Fruit fly (Drosophila melanogaster) whole organism, embryonic: ENCODE data around the gene trbd.
A peak's percentile ranks its signal among the peaks of the same experiment; 100 is the strongest.

Experiments used
- Adf1 ChIP-seq: fragments of 200-800 bp; sonication (Bioruptor generic); IDR thresholded peaks from 2 replicates; pipeline ENCODE4 v1.3.6; 2022; ENCODE audit warnings: missing biosample characterization, missing genetic modification characterization
- CG10209 ChIP-seq: fragments of 200-800 bp; sonication (Bioruptor generic); optimal IDR thresholded peaks from 3 replicates; lab custom pipeline; 2017; ENCODE audit warnings: missing biosample characterization, mild to moderate bottlenecking, missing genetic modification characterization, missing genetic modification reagents
- CG11560 ChIP-seq: fragments of 200-800 bp; sonication (Bioruptor generic); IDR thresholded peaks from 3 replicates; pipeline ENCODE4 v1.3.6; 2022; ENCODE audit warnings: missing biosample characterization, missing genetic modification characterization
- CG14860 ChIP-seq: fragments of 200-800 bp; sonication (Bioruptor generic); IDR thresholded peaks from 3 replicates; pipeline ENCODE4 v1.3.6; 2022; ENCODE audit warnings: missing biosample characterization, missing genetic modification characterization; ENCODE audit not compliant: partially characterized antibody
- CG15011 ChIP-seq: fragments of 200-800 bp; sonication (Bioruptor generic); optimal IDR thresholded peaks from 3 replicates; lab custom pipeline; 2018; ENCODE audit warnings: missing biosample characterization, mild to moderate bottlenecking, missing genetic modification characterization
- CG15696 ChIP-seq: fragments of 200-800 bp; sonication (Bioruptor generic); optimal IDR thresholded peaks from 2 replicates; lab custom pipeline; 2019; ENCODE audit warnings: missing biosample characterization, mild to moderate bottlenecking, missing genetic modification characterization, moderate library complexity
- CG1647 ChIP-seq: fragments of 200-800 bp; sonication (Bioruptor generic); optimal IDR thresholded peaks from 3 replicates; lab custom pipeline; 2016; ENCODE audit warnings: missing biosample characterization, missing genetic modification characterization
- CG16779 ChIP-seq: fragments of 200-800 bp; sonication (Bioruptor generic); IDR thresholded peaks from 2 replicates; pipeline ENCODE4 v1.3.6; 2022; ENCODE audit warnings: missing biosample characterization, missing genetic modification characterization
- CG2129 ChIP-seq: fragments of 200-800 bp; sonication (Bioruptor generic); IDR thresholded peaks from 2 replicates; pipeline ENCODE4 v1.3.6; 2022; ENCODE audit warnings: missing biosample characterization, missing genetic modification characterization; ENCODE audit not compliant: partially characterized antibody
- CG31224 ChIP-seq: fragments of 200-800 bp; sonication (Bioruptor generic); IDR thresholded peaks from 2 replicates; pipeline ENCODE4 v1.3.6; 2022; ENCODE audit warnings: missing biosample characterization, missing genetic modification characterization
- CG34376 ChIP-seq: fragments of 200-800 bp; sonication (Bioruptor generic); optimal IDR thresholded peaks from 2 replicates; lab custom pipeline; 2018; ENCODE audit warnings: missing biosample characterization, mild to moderate bottlenecking, missing genetic modification characterization
- CG4617 ChIP-seq: fragments of 200-800 bp; sonication (Bioruptor generic); optimal IDR thresholded peaks from 3 replicates; lab custom pipeline; 2016; ENCODE audit warnings: missing biosample characterization, missing genetic modification characterization, borderline replicate concordance
- Doc3 ChIP-seq: fragments of 200-800 bp; sonication (Bioruptor generic); IDR thresholded peaks from 3 replicates; pipeline ENCODE4 v1.3.6; 2022; ENCODE audit warnings: missing biosample characterization, missing genetic modification characterization; ENCODE audit not compliant: partially characterized antibody
- E2f1 ChIP-seq: fragments of 200-800 bp; sonication (Bioruptor generic); IDR thresholded peaks from 2 replicates; pipeline ENCODE4 v1.3.6; 2022; ENCODE audit warnings: missing biosample characterization, missing genetic modification characterization
- E2f2 ChIP-seq: fragments of 200-800 bp; sonication (Bioruptor generic); IDR thresholded peaks from 2 replicates; pipeline ENCODE4 v1.3.6; 2022; ENCODE audit warnings: missing biosample characterization, missing genetic modification characterization
- Eip74EF ChIP-seq, 2 experiments: fragments of 200-800 bp in 1 of 2; fragments of >200 bp in 1 of 2; sonication (Bioruptor generic) in 1 of 2; optimal IDR thresholded peaks; 2 replicates each; lab custom pipeline; 2017 to 2019; ENCODE audit warnings: missing biosample characterization in 2 of 2, missing genetic modification characterization in 2 of 2, mild to moderate bottlenecking in 1 of 2, moderate library complexity in 1 of 2
- HLH4C ChIP-seq: fragments of 200-800 bp; sonication (Bioruptor generic); IDR thresholded peaks from 3 replicates; pipeline ENCODE4 v1.3.6; 2022; ENCODE audit warnings: missing biosample characterization, missing genetic modification characterization; ENCODE audit not compliant: partially characterized antibody
- Lhr ChIP-seq: fragments of 200-800 bp; sonication (Bioruptor generic); optimal IDR thresholded peaks from 3 replicates; lab custom pipeline; 2017; ENCODE audit warnings: mild to moderate bottlenecking, missing biosample characterization, missing genetic modification reagents, missing genetic modification characterization
- Max ChIP-seq: fragments of 200-800 bp; sonication (Bioruptor generic); optimal IDR thresholded peaks from 2 replicates; lab custom pipeline; 2016; ENCODE audit warnings: missing biosample characterization, mild to moderate bottlenecking, missing genetic modification characterization
- Med ChIP-seq: fragments of 200-800 bp; sonication (Bioruptor generic); peaks from one replicate; lab custom pipeline; 2016; ENCODE audit warnings: missing biosample characterization, missing genetic modification characterization, mild to moderate bottlenecking, inconsistent platforms, moderate library complexity
- Nf-YA ChIP-seq: fragments of 200-800 bp; sonication (Bioruptor generic); IDR thresholded peaks from 2 replicates; pipeline ENCODE4 v1.3.6; 2022; ENCODE audit warnings: missing biosample characterization, missing genetic modification characterization
- Sin3A ChIP-seq: fragments of >200 bp; optimal IDR thresholded peaks from 2 replicates; lab custom pipeline; 2018
- Spps ChIP-seq: fragments of 200-800 bp; sonication (Bioruptor generic); optimal IDR thresholded peaks from 2 replicates; lab custom pipeline; 2018; ENCODE audit warnings: missing biosample characterization, mild to moderate bottlenecking, missing genetic modification characterization
- Sry-δ ChIP-seq: fragments of 200-800 bp; sonication (Bioruptor generic); optimal IDR thresholded peaks from 2 replicates; lab custom pipeline; 2016; ENCODE audit warnings: missing biosample characterization, missing genetic modification characterization
- ato ChIP-seq: fragments of 200-800 bp; sonication (Bioruptor generic); IDR thresholded peaks from 2 replicates; pipeline ENCODE4 v1.3.6; 2022; ENCODE audit warnings: missing biosample characterization, missing genetic modification characterization; ENCODE audit not compliant: partially characterized antibody
- cad ChIP-seq: fragments of >200 bp; optimal IDR thresholded peaks from 2 replicates; lab custom pipeline; 2017; ENCODE audit warnings: missing biosample characterization, missing genetic modification characterization
- fd3F ChIP-seq: fragments of 200-800 bp; sonication (Bioruptor generic); optimal IDR thresholded peaks from 2 replicates; lab custom pipeline; 2018; ENCODE audit warnings: missing biosample characterization, mild to moderate bottlenecking, missing genetic modification characterization, moderate library complexity
- ftz-f1 ChIP-seq: fragments of 200-800 bp; sonication (Bioruptor generic); optimal IDR thresholded peaks from 2 replicates; lab custom pipeline; 2016; ENCODE audit warnings: missing biosample characterization, missing genetic modification characterization
- fu2 ChIP-seq: fragments of 200-800 bp; sonication (Bioruptor generic); optimal IDR thresholded peaks from 2 replicates; lab custom pipeline; 2016; ENCODE audit warnings: missing biosample characterization, missing genetic modification characterization
- insv ChIP-seq, 2 experiments: fragments of 200-800 bp; sonication (Bioruptor generic); optimal IDR thresholded peaks; 3 replicates each; lab custom pipeline; 2016 to 2018; ENCODE audit warnings: missing biosample characterization in 2 of 2, missing genetic modification characterization in 2 of 2
- inv ChIP-seq: fragments of 200-800 bp; sonication (Bioruptor generic); IDR thresholded peaks from 2 replicates; pipeline ENCODE4 v1.3.6; 2022; ENCODE audit warnings: missing biosample characterization, missing genetic modification characterization; ENCODE audit not compliant: partially characterized antibody
- nerfin-1 ChIP-seq: fragments of 200-800 bp; sonication (Bioruptor generic); optimal IDR thresholded peaks from 3 replicates; lab custom pipeline; 2019; ENCODE audit warnings: missing biosample characterization, mild to moderate bottlenecking, missing genetic modification characterization, moderate library complexity
- pros ChIP-seq: fragments of 200-800 bp; sonication (Bioruptor generic); optimal IDR thresholded peaks from 3 replicates; lab custom pipeline; 2019; ENCODE audit warnings: missing biosample characterization, mild to moderate bottlenecking, missing genetic modification characterization, moderate library complexity
- psq ChIP-seq: fragments of 200-800 bp; sonication (Bioruptor generic); optimal IDR thresholded peaks from 2 replicates; lab custom pipeline; 2017; ENCODE audit warnings: missing biosample characterization, missing genetic modification characterization
- stwl ChIP-seq: fragments of 200-800 bp; sonication (Bioruptor generic); optimal IDR thresholded peaks from 3 replicates; lab custom pipeline; 2018; ENCODE audit warnings: missing biosample characterization, mild to moderate bottlenecking, missing genetic modification characterization, moderate library complexity
- sug ChIP-seq: fragments of 200-800 bp; optimal IDR thresholded peaks from 2 replicates; lab custom pipeline; 2019; ENCODE audit warnings: missing biosample characterization, mild to moderate bottlenecking, missing genetic modification characterization, moderate library complexity
- unc-4 ChIP-seq: fragments of 200-800 bp; sonication (Bioruptor generic); IDR thresholded peaks from 2 replicates; pipeline ENCODE4 v1.3.6; 2022; ENCODE audit warnings: missing biosample characterization, missing genetic modification characterization; ENCODE audit not compliant: partially characterized antibody
- unpg ChIP-seq: fragments of 200-800 bp; sonication (Bioruptor generic); optimal IDR thresholded peaks from 3 replicates; lab custom pipeline; 2018; ENCODE audit warnings: missing biosample characterization, mild to moderate bottlenecking, missing genetic modification characterization, moderate library complexity

trbd gene

DNA sequence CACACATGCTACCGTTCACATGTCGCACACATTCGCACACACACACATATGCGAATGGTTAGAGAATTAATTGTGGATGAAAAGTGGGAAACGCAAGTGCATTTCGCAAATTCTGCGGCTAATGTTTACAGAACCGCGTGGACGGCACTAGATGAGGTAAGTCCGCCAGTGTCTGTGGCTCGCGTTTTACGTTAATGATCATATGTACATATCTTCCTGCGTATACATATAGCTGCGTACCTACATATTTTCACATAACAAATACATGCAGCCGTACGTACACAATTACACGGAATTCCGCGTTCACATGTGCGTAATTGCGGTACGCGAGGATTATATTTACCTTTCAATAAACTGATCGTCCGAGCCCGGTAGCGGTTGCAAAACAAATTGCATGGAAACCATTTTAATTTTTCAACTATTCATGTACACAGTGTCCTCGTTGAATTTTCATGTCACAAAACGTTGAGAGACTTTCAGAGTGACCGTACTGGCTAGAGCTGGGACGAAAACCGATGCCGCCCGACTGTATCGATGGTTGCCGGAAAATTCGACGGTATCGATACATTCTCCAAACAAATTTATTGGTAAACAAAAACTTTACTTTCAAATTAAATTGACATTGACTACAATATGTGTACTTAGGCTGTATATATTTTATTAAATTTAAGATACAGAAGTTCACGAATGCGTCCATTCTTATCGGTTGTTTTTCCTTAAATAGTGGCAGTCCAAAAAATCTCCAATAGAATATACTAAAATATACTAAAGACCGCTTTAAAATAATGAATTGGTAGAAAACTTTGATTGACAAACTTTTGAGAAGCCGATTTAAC is 14.5 kb upstream of the trbd start, which contains the start of gene hyd (continued):
- TF ChIP-seq CG15696 (tag; lab: Kevin White, UChicago) (no peak), CG1647 (GFP tag; lab: Kevin White, UChicago) (no peak), Sin3A (peak; percentile 70), ato (GFP tag; lab: Robert Waterston, UW) (peak; percentile 73), ftz-f1 (no peak), Doc3 (GFP tag; lab: Robert Waterston, UW) (peak; percentile 78; the same call in 2 of the 3 replicates), Adf1 (GFP tag; lab: Robert Waterston, UW) (no peak), Eip74EF (GFP tag; optimal IDR thresholded peaks at IDR 0.05; lab: Kevin White, UChicago) (no peak), CG14860 (peak; percentile 66; the same call in 2 of the 3 replicates), CG15011 (GFP tag; lab: Kevin White, UChicago) (no peak), Med (GFP tag; lab: Kevin White, UChicago) (peak; percentile 77), nerfin-1 (tag; lab: Kevin White, UChicago) (peak; percentile 89), HLH4C (peak; percentile 84), Nf-YA (GFP tag; lab: Robert Waterston, UW) (peak; percentile 33; the same call in 1 of the 2 replicates), Lhr (GFP tag; lab: Kevin White, UChicago) (peak; percentile 54), unc-4 (GFP tag; lab: Robert Waterston, UW) (peak; percentile 81), E2f1 (no peak), CG4617 (GFP tag; lab: Kevin White, UChicago) (peak; percentile 88), Sry-δ (GFP tag; lab: Kevin White, UChicago) (peak; percentile 91), unpg (no peak), CG11560 (tag; lab: Robert Waterston, UW) (no peak), psq (GFP tag; lab: Kevin White, UChicago) (no peak), fu2 (GFP tag; lab: Kevin White, UChicago) (no peak), Max (GFP tag; lab: Kevin White, UChicago) (no peak), pros (GFP tag; lab: Kevin White, UChicago) (no peak), CG16779 (GFP tag; lab: Robert Waterston, UW) (no peak), CG2129 (GFP tag; lab: Robert Waterston, UW) (peak; percentile 77), inv (GFP tag; lab: Robert Waterston, UW) (peak; percentile 79), CG31224 (no peak), CG10209 (no peak), fd3F (GFP tag; lab: Kevin White, UChicago) (no peak), CG34376 (GFP tag; lab: Kevin White, UChicago) (peak; percentile 43), stwl (tag; lab: Kevin White, UChicago) (peak; percentile 62), Spps (tag; lab: Kevin White, UChicago) (no peak), E2f2 (GFP tag; lab: Robert Waterston, UW) (peak; percentile 51; the same call in 1 of the 2 replicates)

dm6 chr3R:9710228-9710627 is 609 bp downstream of the trbd start:
- no peak for TF ChIP-seq sug
- peak; percentile 32 for TF ChIP-seq Med (GFP tag; lab: Kevin White, UChicago)
- TF ChIP-seq insv (GFP tag; optimal IDR thresholded peaks at IDR 0.05; lab: Kevin White, UChicago): peak in 1 of 2 experiments; percentile 76
- TF ChIP-seq cad (GFP tag; lab: Kevin White, UChicago): no peak
- TF ChIP-seq, all 482 proteins: peak for 2
